Fruit fly (Drosophila melanogaster) whole organism, embryonic: ENCODE data around the gene haf.
A peak's percentile ranks its signal among the peaks of the same experiment; 100 is the strongest.

Experiments used
- Bdp1 ChIP-seq: fragments of 200-800 bp; sonication (Bioruptor generic); optimal IDR thresholded peaks from 3 replicates; lab custom pipeline; 2016; ENCODE audit warnings: missing biosample characterization, missing genetic modification characterization
- BtbVII ChIP-seq: fragments of 200-800 bp; sonication (Bioruptor generic); optimal IDR thresholded peaks from 3 replicates; lab custom pipeline; 2017; ENCODE audit warnings: missing biosample characterization, mild to moderate bottlenecking, missing genetic modification characterization
- CG12219 ChIP-seq: fragments of 200-800 bp; sonication (Bioruptor generic); optimal IDR thresholded peaks from 3 replicates; lab custom pipeline; 2018; ENCODE audit warnings: missing biosample characterization, mild to moderate bottlenecking, missing genetic modification characterization
- CG1233 ChIP-seq: fragments of 200-800 bp; sonication (Bioruptor generic); optimal IDR thresholded peaks from 4 replicates; lab custom pipeline; 2018; ENCODE audit warnings: missing biosample characterization, mild to moderate bottlenecking, missing genetic modification characterization
- CG14965 ChIP-seq: fragments of 200-800 bp; sonication (Bioruptor generic); optimal IDR thresholded peaks from 2 replicates; lab custom pipeline; 2016; ENCODE audit warnings: missing biosample characterization, missing genetic modification characterization, borderline replicate concordance
- CG15479 ChIP-seq: fragments of 200-800 bp; sonication (Bioruptor generic); optimal IDR thresholded peaks from 3 replicates; lab custom pipeline; 2019; ENCODE audit warnings: missing biosample characterization, mild to moderate bottlenecking, missing genetic modification characterization, moderate library complexity
- CG16815 ChIP-seq: fragments of 200-800 bp; sonication (Bioruptor generic); optimal IDR thresholded peaks from 3 replicates; lab custom pipeline; 2017; ENCODE audit warnings: missing biosample characterization, mild to moderate bottlenecking, missing genetic modification characterization
- CG3163 ChIP-seq: fragments of 200-800 bp; sonication (Bioruptor generic); optimal IDR thresholded peaks from 3 replicates; lab custom pipeline; 2016; ENCODE audit warnings: missing biosample characterization, missing genetic modification characterization
- CG34422 ChIP-seq: fragments of 200-800 bp; sonication (Bioruptor generic); IDR thresholded peaks from 3 replicates; pipeline ENCODE4 v1.3.6; 2022; ENCODE audit warnings: missing biosample characterization, missing genetic modification characterization
- CG4617 ChIP-seq: fragments of 200-800 bp; sonication (Bioruptor generic); optimal IDR thresholded peaks from 3 replicates; lab custom pipeline; 2016; ENCODE audit warnings: missing biosample characterization, missing genetic modification characterization, borderline replicate concordance
- CG4730 ChIP-seq: fragments of 200-800 bp; sonication (Bioruptor generic); IDR thresholded peaks from 2 replicates; pipeline ENCODE4 v1.3.6; 2022; ENCODE audit warnings: missing biosample characterization, missing genetic modification characterization
- CG6654 ChIP-seq: fragments of 200-800 bp; sonication (Bioruptor generic); optimal IDR thresholded peaks from 2 replicates; lab custom pipeline; 2017; ENCODE audit warnings: missing biosample characterization, mild to moderate bottlenecking, missing genetic modification characterization
- CG7963 ChIP-seq: fragments of 200-800 bp; sonication (Bioruptor generic); IDR thresholded peaks from 3 replicates; pipeline ENCODE4 v1.3.6; 2022; ENCODE audit warnings: missing biosample characterization, missing genetic modification characterization; ENCODE audit not compliant: partially characterized antibody
- CG8290 ChIP-seq, 3 experiments: fragments of 200-800 bp; sonication (Bioruptor generic); optimal IDR thresholded peaks; 2 replicates each; lab custom pipeline; 2016 to 2019; ENCODE audit warnings: missing biosample characterization in 3 of 3, missing genetic modification characterization in 3 of 3, mild to moderate bottlenecking in 2 of 3, moderate library complexity in 1 of 3
- Chrac-16 ChIP-seq: fragments of 200-800 bp; sonication (Bioruptor generic); optimal IDR thresholded peaks from 3 replicates; lab custom pipeline; 2016; ENCODE audit warnings: missing biosample characterization, missing genetic modification characterization
- Dll ChIP-seq: fragments of 200-800 bp; sonication (Bioruptor generic); IDR thresholded peaks from 4 replicates; pipeline ENCODE4 v1.3.6; 2022; ENCODE audit warnings: missing biosample characterization, missing genetic modification characterization; ENCODE audit not compliant: partially characterized antibody
- Hr3 ChIP-seq: fragments of 200-800 bp; sonication (Bioruptor generic); optimal IDR thresholded peaks from 3 replicates; lab custom pipeline; 2016; ENCODE audit warnings: missing biosample characterization, missing genetic modification characterization
- Jarid2 ChIP-seq: fragments of 200-800 bp; sonication (Bioruptor generic); optimal IDR thresholded peaks from 3 replicates; lab custom pipeline; 2017; ENCODE audit warnings: mild to moderate bottlenecking, missing biosample characterization, missing genetic modification reagents, missing genetic modification characterization
- Myb ChIP-seq: fragments of 200-800 bp; sonication (Bioruptor generic); optimal IDR thresholded peaks from 2 replicates; lab custom pipeline; 2016; ENCODE audit warnings: missing biosample characterization, missing genetic modification characterization
- NC2β ChIP-seq: fragments of 200-800 bp; sonication (Bioruptor generic); optimal IDR thresholded peaks from 2 replicates; lab custom pipeline; 2016; ENCODE audit warnings: missing biosample characterization, missing genetic modification characterization
- NK7.1 ChIP-seq: fragments of 200-800 bp; sonication (Bioruptor generic); optimal IDR thresholded peaks from 3 replicates; lab custom pipeline; 2016; ENCODE audit warnings: missing biosample characterization, missing genetic modification characterization
- Oli ChIP-seq: fragments of 200-800 bp; sonication (Bioruptor generic); optimal IDR thresholded peaks from 2 replicates; lab custom pipeline; 2018; ENCODE audit warnings: missing biosample characterization, mild to moderate bottlenecking, missing genetic modification characterization, moderate library complexity
- Opbp ChIP-seq: fragments of 200-800 bp; sonication (Bioruptor generic); IDR thresholded peaks from 3 replicates; pipeline ENCODE4 v1.3.6; 2022; ENCODE audit warnings: missing biosample characterization, missing genetic modification characterization; ENCODE audit not compliant: partially characterized antibody
- Sox100B ChIP-seq: fragments of 200-800 bp; sonication (Bioruptor generic); optimal IDR thresholded peaks from 3 replicates; lab custom pipeline; 2018; ENCODE audit warnings: missing biosample characterization, mild to moderate bottlenecking, missing genetic modification characterization
- ab ChIP-seq: fragments of 200-800 bp; sonication (Bioruptor generic); optimal IDR thresholded peaks from 2 replicates; lab custom pipeline; 2016; ENCODE audit warnings: missing biosample characterization, missing genetic modification characterization
- abd-A ChIP-seq: fragments of 200-800 bp; sonication (Bioruptor generic); optimal IDR thresholded peaks from 3 replicates; lab custom pipeline; 2019; ENCODE audit warnings: missing biosample characterization, mild to moderate bottlenecking, missing genetic modification characterization, moderate library complexity
- ac ChIP-seq: fragments of 200-800 bp; sonication (Bioruptor generic); optimal IDR thresholded peaks from 3 replicates; lab custom pipeline; 2017; ENCODE audit warnings: missing biosample characterization, mild to moderate bottlenecking, missing genetic modification characterization
- cas ChIP-seq: fragments of 200-800 bp; sonication (Bioruptor generic); IDR thresholded peaks from 2 replicates; pipeline ENCODE4 v1.3.6; 2022; ENCODE audit warnings: missing biosample characterization, missing genetic modification characterization
- cato ChIP-seq: fragments of 200-800 bp; sonication (Bioruptor generic); optimal IDR thresholded peaks from 2 replicates; lab custom pipeline; 2016; ENCODE audit warnings: missing biosample characterization, missing genetic modification characterization, borderline replicate concordance
- danr ChIP-seq: fragments of 200-800 bp; sonication (Bioruptor generic); IDR thresholded peaks from 2 replicates; pipeline ENCODE4 v1.3.6; 2022; ENCODE audit warnings: missing biosample characterization, missing genetic modification characterization
- ems ChIP-seq: fragments of 200-800 bp; sonication (Bioruptor generic); optimal IDR thresholded peaks from 3 replicates; lab custom pipeline; 2016; ENCODE audit warnings: missing biosample characterization, missing genetic modification characterization
- exex ChIP-seq: fragments of 200-800 bp; sonication (Bioruptor generic); optimal IDR thresholded peaks from 4 replicates; lab custom pipeline; 2018; ENCODE audit warnings: missing biosample characterization, mild to moderate bottlenecking, missing genetic modification characterization, moderate library complexity
- eyg ChIP-seq: fragments of 200-800 bp; sonication (Bioruptor generic); optimal IDR thresholded peaks from 3 replicates; lab custom pipeline; 2016; ENCODE audit warnings: missing biosample characterization, missing genetic modification characterization
- fru ChIP-seq: fragments of >200 bp; optimal IDR thresholded peaks from 2 replicates; lab custom pipeline; 2017
- ftz-f1 ChIP-seq: fragments of 200-800 bp; sonication (Bioruptor generic); optimal IDR thresholded peaks from 2 replicates; lab custom pipeline; 2016; ENCODE audit warnings: missing biosample characterization, missing genetic modification characterization
- gro ChIP-seq: fragments of 200-800 bp; sonication (Bioruptor generic); optimal IDR thresholded peaks from 2 replicates; lab custom pipeline; 2016; ENCODE audit warnings: missing biosample characterization, missing genetic modification characterization
- gsb-n ChIP-seq: fragments of 200-800 bp; sonication (Bioruptor generic); optimal IDR thresholded peaks from 3 replicates; lab custom pipeline; 2018; ENCODE audit warnings: missing biosample characterization, mild to moderate bottlenecking, missing genetic modification characterization
- kay ChIP-seq: fragments of 200-800 bp; sonication (Bioruptor generic); optimal IDR thresholded peaks from 2 replicates; lab custom pipeline; 2016; ENCODE audit warnings: missing biosample characterization, missing genetic modification characterization
- ken ChIP-seq: fragments of 200-800 bp; sonication (Bioruptor generic); IDR thresholded peaks from 3 replicates; pipeline ENCODE4 v1.3.6; 2022; ENCODE audit warnings: missing biosample characterization, missing genetic modification characterization
- klu ChIP-seq: fragments of 200-800 bp; sonication (Bioruptor generic); IDR thresholded peaks from 2 replicates; pipeline ENCODE4 v1.3.6; 2022; ENCODE audit warnings: missing biosample characterization, missing genetic modification characterization
- lmd ChIP-seq: fragments of 200-800 bp; sonication (Bioruptor generic); IDR thresholded peaks from 2 replicates; pipeline ENCODE4 v1.3.6; 2022; ENCODE audit warnings: missing biosample characterization, missing genetic modification characterization
- p53 ChIP-seq: fragments of 200-800 bp; sonication (Bioruptor generic); optimal IDR thresholded peaks from 2 replicates; lab custom pipeline; 2016; ENCODE audit warnings: missing biosample characterization, missing genetic modification characterization
- prd ChIP-seq, 3 experiments: fragments of >200 bp in 2 of 3; fragments of 200-800 bp in 1 of 3; sonication (Bioruptor generic) in 1 of 3; optimal IDR thresholded peaks in 2 of 3; IDR thresholded peaks in 1 of 3; 2 replicates in 2 of 3; 3 replicates in 1 of 3; pipeline versions ENCODE4 v1.3.6 to Lab custom; 2017 to 2022; ENCODE audit warnings: missing biosample characterization in 1 of 3, missing genetic modification characterization in 1 of 3
- sd ChIP-seq: fragments of 200-800 bp; sonication (Bioruptor generic); optimal IDR thresholded peaks from 3 replicates; lab custom pipeline; 2018; ENCODE audit warnings: missing biosample characterization, mild to moderate bottlenecking, missing genetic modification characterization, moderate library complexity
- sens ChIP-seq: fragments of 200-800 bp; sonication (Bioruptor generic); peaks from one replicate; lab custom pipeline; 2016; ENCODE audit warnings: missing biosample characterization, missing genetic modification characterization
- sisA ChIP-seq: fragments of 200-800 bp; sonication (Bioruptor generic); IDR thresholded peaks from 2 replicates; pipeline ENCODE4 v1.3.6; 2022; ENCODE audit warnings: missing biosample characterization, missing genetic modification characterization
- tio ChIP-seq: fragments of 200-800 bp; sonication (Bioruptor generic); optimal IDR thresholded peaks from 2 replicates; lab custom pipeline; 2017; ENCODE audit warnings: missing biosample characterization, missing genetic modification characterization, inconsistent platforms
- unpg ChIP-seq: fragments of 200-800 bp; sonication (Bioruptor generic); optimal IDR thresholded peaks from 3 replicates; lab custom pipeline; 2018; ENCODE audit warnings: missing biosample characterization, mild to moderate bottlenecking, missing genetic modification characterization, moderate library complexity
- vvl ChIP-seq: fragments of 200-800 bp; sonication (Bioruptor generic); IDR thresholded peaks from 2 replicates; pipeline ENCODE4 v1.3.6; 2022; ENCODE audit warnings: missing biosample characterization, missing genetic modification characterization
- wor ChIP-seq: fragments of 200-800 bp; sonication (Bioruptor generic); IDR thresholded peaks from 2 replicates; pipeline ENCODE4 v1.3.6; 2022; ENCODE audit warnings: missing biosample characterization, missing genetic modification characterization

The haf gene

dm6 chr2L:1632730-1633172 is 77.8 kb downstream of the haf start (continued):
- TF ChIP-seq ac (GFP tag; lab: Kevin White, UChicago): no peak
- TF ChIP-seq kay (GFP tag; lab: Kevin White, UChicago): peak; percentile 97
- TF ChIP-seq CG34422: peak; percentile 98
- peak; percentile 97 for TF ChIP-seq eyg (GFP tag; lab: Kevin White, UChicago)
- no peak for TF ChIP-seq fru
- TF ChIP-seq sens (GFP tag; lab: Kevin White, UChicago): peak; percentile 99
- peak; percentile 27 for TF ChIP-seq CG6654
- peak; percentile 98 for TF ChIP-seq lmd (GFP tag; lab: Robert Waterston, UW)
- TF ChIP-seq Hr3: peak; percentile 83
- peak; percentile 98 for TF ChIP-seq vvl (GFP tag; lab: Robert Waterston, UW)
- no peak for TF ChIP-seq CG7963
- peak; percentile 78 for TF ChIP-seq abd-A (tag; lab: Kevin White, UChicago)
- peak; percentile 99 for TF ChIP-seq danr (GFP tag; lab: Robert Waterston, UW)
- peak; percentile 66 for TF ChIP-seq Jarid2
- TF ChIP-seq CG14965 (GFP tag; lab: Kevin White, UChicago): peak; percentile 80
- TF ChIP-seq CG4617 (GFP tag; lab: Kevin White, UChicago): peak; percentile 93
- peak; percentile 79 for TF ChIP-seq tio (GFP tag; lab: Kevin White, UChicago)
- TF ChIP-seq unpg (GFP tag; lab: Kevin White, UChicago): peak; percentile 97
- peak; percentile 97 for TF ChIP-seq ems (GFP tag; lab: Kevin White, UChicago)
- TF ChIP-seq exex (tag; lab: Kevin White, UChicago): peak; percentile 67
- TF ChIP-seq cas (GFP tag; lab: Robert Waterston, UW): peak; percentile 95
- TF ChIP-seq ken (GFP tag; lab: Robert Waterston, UW): peak; percentile 89
- no peak for TF ChIP-seq Opbp (GFP tag; lab: Robert Waterston, UW)
- TF ChIP-seq CG8290 (GFP tag; optimal IDR thresholded peaks at IDR 0.05; lab: Kevin White, UChicago): peak; percentile 87
- peak in 1 of 2 experiments; percentile 99 for TF ChIP-seq CG8290 (tag; optimal IDR thresholded peaks at IDR 0.05; lab: Kevin White, UChicago)
- peak; percentile 90 for TF ChIP-seq Myb (GFP tag; lab: Kevin White, UChicago)
- peak; percentile 79 for TF ChIP-seq CG1233 (GFP tag; lab: Kevin White, UChicago)
- peak; percentile 83 for TF ChIP-seq Chrac-16 (GFP tag; lab: Kevin White, UChicago)
- peak; percentile 62 for TF ChIP-seq p53 (GFP tag; lab: Kevin White, UChicago)
- TF ChIP-seq ab: peak; percentile 89
- TF ChIP-seq CG3163: peak; percentile 83
- peak; percentile 86 for TF ChIP-seq wor (GFP tag; lab: Robert Waterston, UW)
- peak; percentile 74 for TF ChIP-seq Bdp1
- peak; percentile 97 for TF ChIP-seq sisA (GFP tag; lab: Robert Waterston, UW)
- peak; percentile 97 for TF ChIP-seq CG12219 (GFP tag; lab: Kevin White, UChicago)
- TF ChIP-seq NK7.1: peak; percentile 98
- no peak for TF ChIP-seq CG15479 (GFP tag; lab: Kevin White, UChicago)
- TF ChIP-seq prd (optimal IDR thresholded peaks at IDR 0.05; lab: Kevin White, UChicago): no peak
- TF ChIP-seq prd (GFP tag; IDR thresholded peaks at IDR 0.05; lab: Robert Waterston, UW): peak; percentile 96
- peak; percentile 91 for TF ChIP-seq BtbVII (GFP tag; lab: Kevin White, UChicago)
- peak; percentile 63 for TF ChIP-seq CG16815 (GFP tag; lab: Kevin White, UChicago)
- peak; percentile 96 for TF ChIP-seq sd
- TF ChIP-seq cato (GFP tag; lab: Kevin White, UChicago): peak; percentile 70
- TF ChIP-seq Sox100B (GFP tag; lab: Kevin White, UChicago): peak; percentile 90
- peak; percentile 93 for TF ChIP-seq klu (GFP tag; lab: Robert Waterston, UW)
- no peak for TF ChIP-seq Dll
- TF ChIP-seq gro (GFP tag; lab: Kevin White, UChicago): peak; percentile 92
- TF ChIP-seq Oli (tag; lab: Kevin White, UChicago): peak; percentile 96
- peak; percentile 88 for TF ChIP-seq ftz-f1 (GFP tag; lab: Kevin White, UChicago)
- TF ChIP-seq gsb-n (tag; lab: Kevin White, UChicago): peak; percentile 4
- peak; percentile 69 for TF ChIP-seq NC2β (GFP tag; lab: Kevin White, UChicago)
- TF ChIP-seq CG4730: peak; percentile 97
